Worm (Caenorhabditis elegans) whole organism, early embryonic: ENCODE results near the gene C15B12.3.

ENCODE experiments used
- B0310.2 ChIP-seq: sonication (generic microtip); optimal IDR thresholded peaks from 2 replicates; lab custom pipeline; 2016; ENCODE audit warnings: mild to moderate bottlenecking, missing genetic modification characterization, missing compliant biosample characterization
- F13C5.2 ChIP-seq: sonication (generic microtip); optimal IDR thresholded peaks from 2 replicates; lab custom pipeline; 2017; ENCODE audit warnings: mild to moderate bottlenecking, missing genetic modification characterization, inconsistent platforms, missing compliant biosample characterization
- aly-1 ChIP-seq: sonication (generic microtip); optimal IDR thresholded peaks from 2 replicates; lab custom pipeline; 2016; ENCODE audit warnings: missing genetic modification characterization, missing compliant biosample characterization
- ama-1 ChIP-seq: fragments of 150-350 bp; optimal IDR thresholded peaks from 2 replicates; lab custom pipeline; 2014
- ceh-13 ChIP-seq: fragments of 200-800 bp; sonication (Bioruptor generic); optimal IDR thresholded peaks from 2 replicates; lab custom pipeline; 2018; ENCODE audit warnings: mild to moderate bottlenecking, missing genetic modification characterization, missing compliant biosample characterization
- ceh-36 ChIP-seq: sonication (generic microtip); optimal IDR thresholded peaks from 2 replicates; lab custom pipeline; 2016; ENCODE audit warnings: missing genetic modification characterization, inconsistent platforms, missing compliant biosample characterization
- ets-7 ChIP-seq: sonication (generic microtip); optimal IDR thresholded peaks from 2 replicates; lab custom pipeline; 2016; ENCODE audit warnings: missing genotype, missing genetic modification characterization, missing compliant biosample characterization
- flt-1 ChIP-seq: fragments of 200-800 bp; sonication (Bioruptor generic); IDR thresholded peaks from 2 replicates; pipeline ENCODE4 v1.3.6; 2022; ENCODE audit warnings: missing genetic modification characterization, missing compliant biosample characterization
- hmbx-1 ChIP-seq: sonication (generic microtip); optimal IDR thresholded peaks from 2 replicates; lab custom pipeline; 2016; ENCODE audit warnings: mild to moderate bottlenecking, missing genetic modification characterization, missing compliant biosample characterization
- hmg-4 ChIP-seq: fragments of 200-800 bp; sonication (Bioruptor generic); optimal IDR thresholded peaks from 2 replicates; lab custom pipeline; 2018; ENCODE audit warnings: mild to moderate bottlenecking, missing genetic modification characterization, missing compliant biosample characterization
- hnd-1 ChIP-seq: sonication (generic microtip); optimal IDR thresholded peaks from 2 replicates; lab custom pipeline; 2016; ENCODE audit warnings: missing genetic modification characterization, missing compliant biosample characterization
- pes-1 ChIP-seq: fragments of 200-800 bp; sonication (Bioruptor generic); IDR thresholded peaks from 2 replicates; pipeline ENCODE4 v1.3.6; 2022; ENCODE audit warnings: missing genetic modification reagents, missing genetic modification characterization, missing compliant biosample characterization
- scrt-1 ChIP-seq: fragments of 200-800 bp; sonication (Bioruptor generic); IDR thresholded peaks from 2 replicates; pipeline ENCODE4 v1.3.6; 2022; ENCODE audit warnings: missing genetic modification characterization, missing compliant biosample characterization
- sea-1 ChIP-seq: fragments of 200-800 bp; sonication (Bioruptor generic); conservative IDR thresholded peaks from 2 replicates; pipeline ENCODE4 v1.3.6; 2022; ENCODE audit warnings: missing genetic modification characterization, missing compliant biosample characterization
- tbx-11 ChIP-seq: fragments of 200-800 bp; sonication (Bioruptor generic); IDR thresholded peaks from 2 replicates; pipeline ENCODE4 v1.3.6; 2022; ENCODE audit warnings: missing genetic modification characterization, missing compliant biosample characterization
- tbx-37 ChIP-seq: fragments of 200-800 bp; sonication (Bioruptor generic); conservative IDR thresholded peaks from 2 replicates; pipeline ENCODE4 v1.3.6; 2022; ENCODE audit warnings: missing genetic modification reagents, missing genetic modification characterization, missing compliant biosample characterization
- tra-4 ChIP-seq: sonication (generic microtip); optimal IDR thresholded peaks from 2 replicates; lab custom pipeline; 2017; ENCODE audit warnings: missing genetic modification characterization, missing compliant biosample characterization

C15B12.3 gene

DNA sequence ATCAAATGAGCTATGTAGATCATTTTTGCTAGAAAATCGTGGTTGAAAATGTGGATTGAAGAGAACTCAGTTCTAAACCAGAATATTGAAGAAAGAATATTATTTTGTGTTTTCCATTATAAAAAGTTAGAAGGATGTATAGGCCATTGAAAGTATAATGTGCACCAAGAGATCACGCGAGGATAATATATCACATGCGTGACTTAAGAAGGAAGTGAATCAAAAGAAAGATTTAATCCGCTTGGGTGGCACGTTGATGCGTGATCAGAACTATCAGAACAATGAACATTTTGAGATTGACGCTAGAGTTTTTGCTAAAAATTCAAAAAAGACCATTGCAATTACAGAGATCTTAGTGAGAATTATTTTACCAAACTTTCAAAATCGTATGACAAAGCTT, 31.6 kb downstream of the C15B12.3 start:
- no peak for TF ChIP-seq ets-7 (tag; lab: Kevin White, UChicago)
- TF ChIP-seq flt-1 (GFP tag; lab: Robert Waterston, UW): no peak
- TF ChIP-seq F13C5.2: no peak
- no peak for TF ChIP-seq hmg-4 (GFP tag; lab: Kevin White, UChicago)
- TF ChIP-seq scrt-1 (GFP tag; lab: Robert Waterston, UW): no peak
- TF ChIP-seq B0310.2 (tag; lab: Kevin White, UChicago): no peak
- TF ChIP-seq ceh-36: no peak
- TF ChIP-seq aly-1 (tag; lab: Kevin White, UChicago): no peak
- no peak for TF ChIP-seq ama-1 (lab: Kevin White, UChicago)
- TF ChIP-seq pes-1 (GFP tag; lab: Robert Waterston, UW): no peak

DNA sequence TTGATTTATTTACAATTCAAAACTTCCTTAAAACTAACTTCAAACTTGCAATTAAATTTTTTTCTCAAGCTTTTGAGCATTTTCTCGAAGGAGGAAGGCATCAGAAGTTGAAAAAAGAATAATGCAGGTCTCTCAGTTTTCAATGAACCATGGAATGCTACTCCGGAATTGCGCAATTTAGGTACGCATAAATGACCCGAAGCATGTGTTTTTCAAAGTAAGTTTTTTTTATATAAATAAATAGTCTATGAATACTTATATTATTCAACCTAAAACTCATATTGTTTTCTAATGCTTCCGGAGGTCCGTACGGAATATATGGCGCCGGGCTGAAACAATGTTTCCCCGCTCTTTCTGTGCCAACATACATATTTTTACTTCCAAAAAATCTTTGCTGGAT, 33.7 kb downstream of the C15B12.3 start, which contains the start of gene K10C2.2:
TSS of gene K10C2.2 (minus strand) at position 101 of the 400 bp plus-strand sequence.
- no peak for TF ChIP-seq hmg-4 (GFP tag; lab: Kevin White, UChicago)
- TF ChIP-seq scrt-1 (GFP tag; lab: Robert Waterston, UW): no peak
- TF ChIP-seq ama-1 (lab: Kevin White, UChicago): no peak
- no peak for TF ChIP-seq hmbx-1 (tag; lab: Kevin White, UChicago)
- TF ChIP-seq tra-4 (tag; lab: Kevin White, UChicago): no peak
- no peak for TF ChIP-seq hnd-1 (tag; lab: Kevin White, UChicago)
- no peak for TF ChIP-seq pes-1 (GFP tag; lab: Robert Waterston, UW)
- TF ChIP-seq ceh-13 (GFP tag; lab: Kevin White, UChicago): no peak
- no peak for TF ChIP-seq B0310.2 (tag; lab: Kevin White, UChicago)
- TF ChIP-seq ets-7 (tag; lab: Kevin White, UChicago): no peak
- TF ChIP-seq tbx-37 (GFP tag; lab: Robert Waterston, UW): no peak
- no peak for TF ChIP-seq aly-1 (tag; lab: Kevin White, UChicago)
- TF ChIP-seq sea-1: no peak
- no peak for TF ChIP-seq tbx-11
- no peak for TF ChIP-seq F13C5.2
- TF ChIP-seq flt-1 (GFP tag; lab: Robert Waterston, UW): no peak
- no peak for TF ChIP-seq ceh-36

DNA sequence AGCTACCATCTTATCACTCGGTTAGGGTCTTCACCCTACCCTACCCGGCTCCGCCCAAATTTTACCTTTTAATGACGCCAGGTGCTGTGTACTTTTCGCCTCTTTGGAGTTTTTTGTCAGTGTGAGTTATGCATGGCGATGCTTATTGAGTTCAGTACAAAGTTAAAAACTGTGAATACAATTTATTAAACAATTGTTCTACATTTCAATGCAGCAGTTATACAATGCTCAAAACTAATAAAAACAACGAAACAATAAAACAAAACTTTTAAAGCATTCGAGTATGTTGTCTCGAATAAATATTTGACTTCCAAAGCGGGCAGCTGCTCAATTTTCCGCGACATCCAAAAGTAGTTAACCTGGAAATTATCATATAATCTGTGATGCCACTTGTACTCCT, 36.9 kb downstream of the C15B12.3 start, which contains the start of gene ctsa-2:
TSS of gene ctsa-2 (minus strand) at position 101 of the 400 bp plus-strand sequence.
- TF ChIP-seq ceh-36 (no peak), flt-1 (GFP tag; lab: Robert Waterston, UW) (no peak), tbx-11 (no peak), hmbx-1 (tag; lab: Kevin White, UChicago) (no peak), tra-4 (tag; lab: Kevin White, UChicago) (no peak), pes-1 (GFP tag; lab: Robert Waterston, UW) (no peak), tbx-37 (GFP tag; lab: Robert Waterston, UW) (no peak), ets-7 (tag; lab: Kevin White, UChicago) (no peak), B0310.2 (tag; lab: Kevin White, UChicago) (no peak), ama-1 (lab: Kevin White, UChicago) (no peak), aly-1 (tag; lab: Kevin White, UChicago) (no peak), hmg-4 (GFP tag; lab: Kevin White, UChicago) (no peak), scrt-1 (GFP tag; lab: Robert Waterston, UW) (no peak), ceh-13 (GFP tag; lab: Kevin White, UChicago) (no peak), sea-1 (no peak), hnd-1 (tag; lab: Kevin White, UChicago) (no peak)

DNA sequence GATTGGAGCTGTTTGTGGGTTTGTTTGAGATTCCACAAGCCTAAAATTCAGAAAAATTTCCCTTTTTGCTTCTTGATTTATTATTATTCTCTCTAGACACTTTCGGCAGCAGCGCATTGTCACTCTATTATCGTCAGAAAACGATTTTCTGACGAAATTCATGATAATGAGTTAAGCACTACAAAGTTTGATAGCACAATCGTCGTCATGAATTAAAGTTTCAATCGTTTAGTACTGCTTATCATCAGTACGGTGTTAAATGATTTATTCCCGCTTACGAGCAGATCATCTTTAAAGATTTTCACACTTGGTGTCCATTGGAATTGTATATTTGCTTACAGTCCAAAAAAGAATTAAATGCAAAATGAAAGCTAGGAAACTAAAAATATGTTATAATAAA, 37.8 kb downstream of the C15B12.3 start:
- TF ChIP-seq ets-7 (tag; lab: Kevin White, UChicago) (no peak), tbx-37 (GFP tag; lab: Robert Waterston, UW) (no peak), pes-1 (GFP tag; lab: Robert Waterston, UW) (no peak)

DNA sequence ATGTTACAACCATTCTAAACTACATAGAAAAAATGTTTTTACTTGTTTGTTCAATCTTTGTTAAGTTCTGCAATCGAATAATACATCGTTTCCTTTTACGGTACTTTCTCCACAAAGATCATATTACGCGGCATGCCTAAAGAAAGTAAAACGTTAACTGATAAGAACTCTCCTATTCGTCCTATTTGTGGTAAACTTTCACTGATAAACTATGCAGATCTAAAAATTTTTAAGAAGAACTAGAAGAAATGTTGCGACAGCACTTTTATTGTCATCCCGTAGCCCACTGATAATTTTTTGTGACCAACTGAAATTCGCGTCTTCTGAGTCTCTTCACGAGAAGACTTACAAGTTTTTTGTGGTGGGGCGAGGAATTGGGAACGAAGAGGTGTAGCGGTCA, 40.2 kb downstream of the C15B12.3 start:
- TF ChIP-seq tra-4 (tag; lab: Kevin White, UChicago): no peak
- no peak for TF ChIP-seq flt-1 (GFP tag; lab: Robert Waterston, UW)
- no peak for TF ChIP-seq ama-1 (lab: Kevin White, UChicago)

DNA sequence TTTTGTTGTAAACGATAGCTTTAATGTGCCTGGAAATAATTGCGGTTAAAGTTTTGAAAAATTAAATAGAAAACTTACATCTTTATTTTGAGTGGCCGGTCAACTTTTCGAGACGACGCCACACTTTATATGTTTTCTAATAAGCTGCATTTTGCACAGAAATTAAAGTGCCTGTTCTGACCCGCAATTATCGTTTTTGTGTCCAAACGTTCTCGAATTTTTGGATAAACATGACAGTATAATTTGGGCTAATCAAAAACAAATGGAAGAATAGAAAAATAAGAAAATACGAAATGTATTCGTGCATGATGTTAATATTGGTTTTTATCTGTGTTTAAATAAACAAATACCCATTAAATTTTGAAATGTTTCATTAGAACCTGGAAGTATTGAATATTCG, 46.7 kb downstream of the C15B12.3 start, which contains the start of gene K10C2.12:
TSS of gene K10C2.12 (minus strand) at position 101 of the 400 bp plus-strand sequence.
- TF ChIP-seq scrt-1 (GFP tag; lab: Robert Waterston, UW) (no peak), aly-1 (tag; lab: Kevin White, UChicago) (no peak), tra-4 (tag; lab: Kevin White, UChicago) (no peak), hnd-1 (tag; lab: Kevin White, UChicago) (no peak)

DNA sequence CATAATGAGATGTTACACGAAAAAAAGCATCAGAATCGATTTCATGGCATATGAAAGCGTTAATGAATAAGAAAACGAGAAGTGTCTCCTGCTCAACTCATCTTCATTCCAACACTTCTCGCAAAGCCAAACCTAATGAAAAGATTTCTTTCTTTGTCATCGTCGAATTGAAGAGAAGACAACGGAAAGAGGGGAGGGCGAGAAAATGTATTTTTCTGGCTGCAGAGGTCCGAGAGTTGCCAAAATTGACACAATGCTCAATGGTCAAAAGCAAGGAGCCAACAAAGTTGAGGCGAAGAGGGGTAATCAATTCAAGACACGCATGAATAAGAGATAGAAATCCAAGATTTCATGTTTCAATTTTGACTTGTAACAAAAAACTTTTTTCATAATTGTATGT, 48.2 kb downstream of the C15B12.3 start:
- TF ChIP-seq hmg-4 (GFP tag; lab: Kevin White, UChicago) (no peak), tra-4 (tag; lab: Kevin White, UChicago) (no peak), ets-7 (tag; lab: Kevin White, UChicago) (no peak), tbx-37 (GFP tag; lab: Robert Waterston, UW) (no peak), ceh-36 (no peak), pes-1 (GFP tag; lab: Robert Waterston, UW) (no peak), ama-1 (lab: Kevin White, UChicago) (no peak), hnd-1 (tag; lab: Kevin White, UChicago) (no peak)
